Worm (Caenorhabditis elegans): ENCODE data around the gene spe-10.

The spe-10 gene

ce11 chrV:10410030-10410713, 26.1 kb downstream of the spe-10 start, which contains the start of gene F15H10.12:
F15H10.12 (minus strand) TSS chrV:10410080.
- TF ChIP-seq hlh-26 (GFP tag; conservative IDR thresholded peaks at IDR 0.05) (no peak), nhr-80 (tag; optimal IDR thresholded peaks at IDR 0.05) (no peak), mes-4 (tag; optimal IDR thresholded peaks at IDR 0.05) (no peak), T26A5.8 (tag; optimal IDR thresholded peaks at IDR 0.05) (no peak), egl-18 (GFP tag; IDR thresholded peaks at IDR 0.05) (no peak), pbrm-1 (GFP tag; IDR thresholded peaks at IDR 0.05) (no peak), hrde-1 (tag; optimal IDR thresholded peaks at IDR 0.05; ENCODE audit: borderline replicate concordance) (no peak), rpc-1 (optimal IDR thresholded peaks at IDR 0.05) (no peak), rpc-1 (tag; optimal IDR thresholded peaks at IDR 0.05) (no peak)

ce11 chrV:10414610-10415009, 30.6 kb downstream of the spe-10 start, which contains the start of gene F15H10.9:
F15H10.9 (minus strand) TSS chrV:10414710.
- TF ChIP-seq ceh-91 (GFP tag; IDR thresholded peaks at IDR 0.05) (no peak), F55B11.4 (tag; optimal IDR thresholded peaks at IDR 0.05; ENCODE audit: borderline replicate concordance, insufficient read depth) (no peak), somi-1 (GFP tag; optimal IDR thresholded peaks at IDR 0.05) (no peak), dox-1 (GFP tag; IDR thresholded peaks at IDR 0.05) (no peak), hmg-1.2 (GFP tag; IDR thresholded peaks at IDR 0.05) (no peak), lsy-27 (tag; optimal IDR thresholded peaks at IDR 0.05; ENCODE audit: borderline replicate concordance, insufficient read depth) (no peak), hrde-1 (tag; optimal IDR thresholded peaks at IDR 0.05; ENCODE audit: borderline replicate concordance) (no peak), aptf-3 (GFP tag; IDR thresholded peaks at IDR 0.05) (no peak), ztf-25 (GFP tag; IDR thresholded peaks at IDR 0.05) (no peak), nfyb-1 (GFP tag; IDR thresholded peaks at IDR 0.05) (no peak), dpff-1 (tag; optimal IDR thresholded peaks at IDR 0.05) (no peak), nhr-80 (tag; optimal IDR thresholded peaks at IDR 0.05) (no peak), B0019.2 (GFP tag; conservative IDR thresholded peaks at IDR 0.05) (no peak), akir-1 (GFP tag; optimal IDR thresholded peaks at IDR 0.05) (no peak), sptf-2 (GFP tag; optimal IDR thresholded peaks at IDR 0.05) (no peak), die-1 (tag; optimal IDR thresholded peaks at IDR 0.05) (no peak), Y53F4B.3 (GFP tag; IDR thresholded peaks at IDR 0.05) (no peak), F49E8.2 (tag; optimal IDR thresholded peaks at IDR 0.05; ENCODE audit: insufficient read depth) (no peak), B0261.1 (tag; optimal IDR thresholded peaks at IDR 0.05) (no peak), F57A8.1 (GFP tag; optimal IDR thresholded peaks at IDR 0.05) (no peak)

ce11 chrV:10416925-10417324, 32.9 kb downstream of the spe-10 start, which contains the start of gene F15H10.10:
F15H10.10 (minus strand) TSS chrV:10417025.
- TF ChIP-seq F22D6.2 (tag; optimal IDR thresholded peaks at IDR 0.05) (no peak), mxl-1 (tag; optimal IDR thresholded peaks at IDR 0.05) (no peak), nhr-80 (tag; optimal IDR thresholded peaks at IDR 0.05) (no peak), dpff-1 (tag; optimal IDR thresholded peaks at IDR 0.05) (no peak), mes-4 (tag; optimal IDR thresholded peaks at IDR 0.05) (no peak), repo-1 (tag; optimal IDR thresholded peaks at IDR 0.05) (no peak), F10E7.11 (tag; optimal IDR thresholded peaks at IDR 0.05) (no peak), F52B5.7 (tag; optimal IDR thresholded peaks at IDR 0.05) (no peak), hmg-20 (GFP tag; IDR thresholded peaks at IDR 0.05) (no peak), nhr-90 (tag; optimal IDR thresholded peaks at IDR 0.05) (no peak), madf-8 (GFP tag; conservative IDR thresholded peaks at IDR 0.05) (no peak), ztf-26 (tag; optimal IDR thresholded peaks at IDR 0.05) (no peak), Y95B8A.8 (GFP tag; IDR thresholded peaks at IDR 0.05) (no peak), egrh-3 (GFP tag; IDR thresholded peaks at IDR 0.05) (no peak), let-607 (tag; optimal IDR thresholded peaks at IDR 0.05) (no peak), cebp-2 (GFP tag; IDR thresholded peaks at IDR 0.05) (no peak), nfya-2 (GFP tag; IDR thresholded peaks at IDR 0.05) (no peak)
